Fruit fly (Drosophila melanogaster): ENCODE results near the gene Caf1-180.

The Caf1-180 gene

DNA sequence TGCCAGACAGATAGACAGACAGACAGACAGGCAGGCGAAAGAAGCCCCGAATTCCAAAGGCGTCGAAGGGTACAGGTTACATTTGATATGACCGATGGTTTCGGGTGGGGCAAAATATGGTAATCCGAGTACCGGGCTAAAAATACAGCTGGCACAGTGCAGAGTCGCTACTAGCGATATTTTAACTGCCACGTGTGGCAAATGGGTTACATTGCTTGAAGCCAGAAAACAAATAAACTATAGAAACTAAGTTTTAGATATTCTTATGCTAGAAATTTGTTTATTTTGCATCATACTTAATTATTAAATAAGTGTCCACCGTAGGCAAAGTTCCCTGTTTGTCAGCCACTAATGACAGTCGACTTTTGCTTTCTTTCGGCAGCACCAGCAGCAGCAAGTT, 22.9 kb downstream of the Caf1-180 start (continued):
- TF ChIP-seq Jarid2 (GFP tag; optimal IDR thresholded peaks at IDR 0.05) (no peak), Dip3 (GFP tag; optimal IDR thresholded peaks at IDR 0.05) (no peak), cas (GFP tag; IDR thresholded peaks at IDR 0.05) (no peak), CG8290 (GFP tag; optimal IDR thresholded peaks at IDR 0.05) (no peak), CG8290 (tag; optimal IDR thresholded peaks at IDR 0.05) (peak in 1 of 2 experiments; percentile 10), CG9876 (GFP tag; optimal IDR thresholded peaks at IDR 0.05) (no peak), Hr3 (GFP tag; optimal IDR thresholded peaks at IDR 0.05) (no peak), hkb (optimal IDR thresholded peaks at IDR 0.05) (no peak), hkb (GFP tag; IDR thresholded peaks at IDR 0.05) (no peak; the same call in 1 of the 2 replicates), Dbx (GFP tag; IDR thresholded peaks at IDR 0.05) (no peak), cg (GFP tag; optimal IDR thresholded peaks at IDR 0.05) (no peak), tll (GFP tag; optimal IDR thresholded peaks at IDR 0.05) (no peak), CG6175 (GFP tag; IDR thresholded peaks at IDR 0.05) (no peak), CG15011 (GFP tag; optimal IDR thresholded peaks at IDR 0.05) (no peak), lbe (GFP tag; optimal IDR thresholded peaks at IDR 0.05) (no peak), tgo (GFP tag; IDR thresholded peaks at IDR 0.05) (peak; percentile 19; the same call in 1 of the 3 replicates), Sin3A (optimal IDR thresholded peaks at IDR 0.05) (no peak), BtbVII (GFP tag; optimal IDR thresholded peaks at IDR 0.05) (no peak), ap (GFP tag; IDR thresholded peaks at IDR 0.05) (no peak), hb (GFP tag; IDR thresholded peaks at IDR 0.05; ENCODE audit: partially characterized antibody) (no peak), tx (GFP tag; optimal IDR thresholded peaks at IDR 0.05) (no peak), CG9215 (GFP tag; IDR thresholded peaks at IDR 0.05) (peak; percentile 36; the same call in 1 of the 2 replicates), bigmax (GFP tag; optimal IDR thresholded peaks at IDR 0.05) (no peak), Eip74EF (GFP tag; optimal IDR thresholded peaks at IDR 0.05) (no peak), sd (tag; optimal IDR thresholded peaks at IDR 0.05) (peak; percentile 57), Abd-B (GFP tag; optimal IDR thresholded peaks at IDR 0.05) (peak; percentile 11), CG30403 (GFP tag; optimal IDR thresholded peaks at IDR 0.05) (peak; percentile 13), CG4707 (GFP tag; optimal IDR thresholded peaks at IDR 0.05) (no peak), sima (GFP tag; optimal IDR thresholded peaks at IDR 0.05) (no peak), abd-A (tag; optimal IDR thresholded peaks at IDR 0.05) (no peak), CG2202 (tag; optimal IDR thresholded peaks at IDR 0.05) (no peak), dpn (GFP tag; optimal IDR thresholded peaks at IDR 0.05) (no peak), CG8281 (tag; optimal IDR thresholded peaks at IDR 0.05) (no peak), psq (GFP tag; optimal IDR thresholded peaks at IDR 0.05) (no peak), CG9437 (GFP tag; optimal IDR thresholded peaks at IDR 0.05) (no peak), B-H1 (GFP tag; IDR thresholded peaks at IDR 0.05) (no peak), CG9932 (GFP tag; IDR thresholded peaks at IDR 0.05) (peak; percentile 29; the same call in 1 of the 2 replicates), en (GFP tag; optimal IDR thresholded peaks at IDR 0.05) (no peak), Rfx (GFP tag; IDR thresholded peaks at IDR 0.05) (peak; percentile 53; the same call in 1 of the 2 replicates), CG17568 (GFP tag; optimal IDR thresholded peaks at IDR 0.05) (no peak), corto (GFP tag; optimal IDR thresholded peaks at IDR 0.05) (no peak), Awh (GFP tag; IDR thresholded peaks at IDR 0.05) (no peak), E2f1 (GFP tag; IDR thresholded peaks at IDR 0.05) (no peak), ftz-f1 (GFP tag; optimal IDR thresholded peaks at IDR 0.05) (no peak), maf-S (GFP tag; optimal IDR thresholded peaks at IDR 0.05) (no peak), gcm (GFP tag; optimal IDR thresholded peaks at IDR 0.05) (no peak), Bdp1 (GFP tag; optimal IDR thresholded peaks at IDR 0.05) (no peak), Fer2 (tag; optimal IDR thresholded peaks at IDR 0.05) (no peak), Ssrp (tag; optimal IDR thresholded peaks at IDR 0.05) (no peak), Ada2b (GFP tag; IDR thresholded peaks at IDR 0.05) (no peak; the same call in 1 of the 2 replicates), slbo (GFP tag; IDR thresholded peaks at IDR 0.05) (peak; percentile 53), toy (GFP tag; IDR thresholded peaks at IDR 0.05) (no peak), phol (tag; optimal IDR thresholded peaks at IDR 0.05) (peak; percentile 17)
